Fruit fly (Drosophila melanogaster): Measurements from ENCODE around the gene Rab11.

Gene Rab11

DNA sequence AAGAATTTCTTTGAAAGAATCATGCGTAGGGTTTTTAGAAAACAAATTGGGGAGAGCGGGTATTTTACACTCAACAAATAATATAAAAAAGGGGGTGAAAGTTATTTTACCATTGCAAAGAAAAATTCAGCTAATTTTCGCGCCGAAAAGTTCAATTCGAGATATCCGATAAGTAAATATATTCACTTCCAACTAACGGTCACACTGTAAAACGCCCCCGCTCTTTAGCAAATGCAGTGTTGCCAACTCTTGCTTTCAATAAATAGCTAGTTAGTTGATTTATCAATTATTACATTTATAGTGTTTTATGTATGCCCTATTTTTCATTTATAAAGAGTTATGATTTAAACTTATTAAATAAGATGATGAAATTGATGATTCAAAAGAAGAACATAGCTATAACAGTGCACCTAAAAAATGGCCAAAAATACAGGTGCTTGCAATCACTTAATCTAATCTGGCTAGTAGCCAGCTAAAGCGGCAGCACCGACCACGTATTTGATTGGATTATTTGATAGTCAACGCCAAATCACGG lies 27.1 kb downstream of the Rab11 start, which contains the start of gene meigo:
Gene meigo, plus strand, starts transcription at position 51 of the 535 bp plus-strand sequence.
- TF ChIP-seq psq (GFP tag; optimal IDR thresholded peaks at IDR 0.05), result peak; percentile 41
- TF ChIP-seq Myc (optimal IDR thresholded peaks at IDR 0.05), result peak; percentile 98
- no peak for TF ChIP-seq Dfd (GFP tag; optimal IDR thresholded peaks at IDR 0.05)
- no peak for TF ChIP-seq tai (GFP tag; optimal IDR thresholded peaks at IDR 0.05)
- no peak for TF ChIP-seq fru (GFP tag; optimal IDR thresholded peaks at IDR 0.05)
- peak; percentile 74 for TF ChIP-seq ey (GFP tag; optimal IDR thresholded peaks at IDR 0.05)
- no peak for TF ChIP-seq h (GFP tag; optimal IDR thresholded peaks at IDR 0.05)
- TF ChIP-seq CrebA (GFP tag; optimal IDR thresholded peaks at IDR 0.05; ENCODE audit: borderline replicate concordance), result no peak
- TF ChIP-seq sage (GFP tag; optimal IDR thresholded peaks at IDR 0.05), result no peak
- peak; percentile 25 for TF ChIP-seq sv (GFP tag; optimal IDR thresholded peaks at IDR 0.05)
- TF ChIP-seq Hr78 (GFP tag; optimal IDR thresholded peaks at IDR 0.05), result no peak
- TF ChIP-seq HLH106 (tag; optimal IDR thresholded peaks at IDR 0.05), result peak; percentile 89
- peak; percentile 57 for TF ChIP-seq CG9705 (GFP tag; optimal IDR thresholded peaks at IDR 0.05)
- no peak for TF ChIP-seq lola (GFP tag; optimal IDR thresholded peaks at IDR 0.05)
- peak; percentile 94 for TF ChIP-seq woc (GFP tag; optimal IDR thresholded peaks at IDR 0.05)
- no peak for TF ChIP-seq Jra (GFP tag; optimal IDR thresholded peaks at IDR 0.05)
- no peak for TF ChIP-seq br (GFP tag; optimal IDR thresholded peaks at IDR 0.05)
- TF ChIP-seq Rel (GFP tag; optimal IDR thresholded peaks at IDR 0.05), result no peak
- peak; percentile 40 for TF ChIP-seq Rel (tag; optimal IDR thresholded peaks at IDR 0.05)
- TF ChIP-seq Sp1 (GFP tag; optimal IDR thresholded peaks at IDR 0.05), result peak; percentile 73
- TF ChIP-seq OdsH (GFP tag; optimal IDR thresholded peaks at IDR 0.05), result peak; percentile 39

dm6 chr3R:21140458-21140857 lies 29.2 kb downstream of the Rab11 start, which contains the start of gene SNF4Agamma:
SNF4Agamma (plus strand) TSS chr3R:21140739.
- no peak for TF ChIP-seq Abd-B (GFP tag; optimal IDR thresholded peaks at IDR 0.05)
- TF ChIP-seq usp (GFP tag; optimal IDR thresholded peaks at IDR 0.05), result no peak
- no peak for TF ChIP-seq CG9705 (GFP tag; optimal IDR thresholded peaks at IDR 0.05)
- no peak for TF ChIP-seq jim (GFP tag; optimal IDR thresholded peaks at IDR 0.05)
- TF ChIP-seq Hr78 (GFP tag; optimal IDR thresholded peaks at IDR 0.05), result no peak
- no peak for TF ChIP-seq Jra (GFP tag; optimal IDR thresholded peaks at IDR 0.05)
- no peak for TF ChIP-seq lola (GFP tag; optimal IDR thresholded peaks at IDR 0.05)
- TF ChIP-seq sv (GFP tag; optimal IDR thresholded peaks at IDR 0.05), result no peak
- TF ChIP-seq CG32264 (GFP tag; optimal IDR thresholded peaks at IDR 0.05), result no peak
- TF ChIP-seq dsf (GFP tag; optimal IDR thresholded peaks at IDR 0.05; ENCODE audit: borderline replicate concordance), result no peak
- TF ChIP-seq psq (GFP tag; optimal IDR thresholded peaks at IDR 0.05), result no peak
- no peak for TF ChIP-seq Vsx2 (GFP tag; optimal IDR thresholded peaks at IDR 0.05; ENCODE audit: partially characterized antibody)
- no peak for TF ChIP-seq Rel (GFP tag; optimal IDR thresholded peaks at IDR 0.05)
- peak; percentile 30 for TF ChIP-seq Rel (tag; optimal IDR thresholded peaks at IDR 0.05)
- TF ChIP-seq N (GFP tag; optimal IDR thresholded peaks at IDR 0.05), result no peak
- no peak for TF ChIP-seq sage (GFP tag; optimal IDR thresholded peaks at IDR 0.05)
- no peak for TF ChIP-seq dl (GFP tag; optimal IDR thresholded peaks at IDR 0.05; ENCODE audit: insufficient read depth in 1 of 2, partially characterized antibody in 2 of 2)
- TF ChIP-seq Hr83 (GFP tag; optimal IDR thresholded peaks at IDR 0.05; ENCODE audit: poor library complexity, severe bottlenecking), result no peak
- no peak for TF ChIP-seq dmrt93B (GFP tag; optimal IDR thresholded peaks at IDR 0.05)
- no peak for TF ChIP-seq h (GFP tag; optimal IDR thresholded peaks at IDR 0.05)
- TF ChIP-seq GATAd (GFP tag; optimal IDR thresholded peaks at IDR 0.05), result no peak
- TF ChIP-seq Dfd (GFP tag; optimal IDR thresholded peaks at IDR 0.05), result no peak
- TF ChIP-seq Mio (GFP tag; optimal IDR thresholded peaks at IDR 0.05), result no peak
- TF ChIP-seq OdsH (GFP tag; optimal IDR thresholded peaks at IDR 0.05), result no peak
- TF ChIP-seq CrebA (GFP tag; optimal IDR thresholded peaks at IDR 0.05; ENCODE audit: borderline replicate concordance), result no peak
- TF ChIP-seq HLH106 (tag; optimal IDR thresholded peaks at IDR 0.05), result peak; percentile 51
- TF ChIP-seq Myc (optimal IDR thresholded peaks at IDR 0.05), result peak; percentile 37
- TF ChIP-seq ey (GFP tag; optimal IDR thresholded peaks at IDR 0.05), result no peak
- TF ChIP-seq rgr (GFP tag; optimal IDR thresholded peaks at IDR 0.05), result peak; percentile 24
- no peak for TF ChIP-seq fru (GFP tag; optimal IDR thresholded peaks at IDR 0.05)
- no peak for TF ChIP-seq br (GFP tag; optimal IDR thresholded peaks at IDR 0.05)
- TF ChIP-seq foxo (GFP tag; optimal IDR thresholded peaks at IDR 0.05), result peak in 1 of 2 experiments; percentile 29
- no peak for TF ChIP-seq Hnf4 (GFP tag; optimal IDR thresholded peaks at IDR 0.05)
- peak; percentile 20 for TF ChIP-seq Sp1 (GFP tag; optimal IDR thresholded peaks at IDR 0.05)
- no peak for TF ChIP-seq pan (optimal IDR thresholded peaks at IDR 0.05)
- TF ChIP-seq woc (GFP tag; optimal IDR thresholded peaks at IDR 0.05), result peak; percentile 12
- no peak for TF ChIP-seq Dif (GFP tag; optimal IDR thresholded peaks at IDR 0.05; ENCODE audit: partially characterized antibody)
- no peak for TF ChIP-seq tai (GFP tag; optimal IDR thresholded peaks at IDR 0.05)
